Fruit fly (Drosophila melanogaster): Measurements from ENCODE around the gene ringer.
A peak's percentile ranks its signal among the peaks of the same experiment; 100 is the strongest.

ringer gene

DNA sequence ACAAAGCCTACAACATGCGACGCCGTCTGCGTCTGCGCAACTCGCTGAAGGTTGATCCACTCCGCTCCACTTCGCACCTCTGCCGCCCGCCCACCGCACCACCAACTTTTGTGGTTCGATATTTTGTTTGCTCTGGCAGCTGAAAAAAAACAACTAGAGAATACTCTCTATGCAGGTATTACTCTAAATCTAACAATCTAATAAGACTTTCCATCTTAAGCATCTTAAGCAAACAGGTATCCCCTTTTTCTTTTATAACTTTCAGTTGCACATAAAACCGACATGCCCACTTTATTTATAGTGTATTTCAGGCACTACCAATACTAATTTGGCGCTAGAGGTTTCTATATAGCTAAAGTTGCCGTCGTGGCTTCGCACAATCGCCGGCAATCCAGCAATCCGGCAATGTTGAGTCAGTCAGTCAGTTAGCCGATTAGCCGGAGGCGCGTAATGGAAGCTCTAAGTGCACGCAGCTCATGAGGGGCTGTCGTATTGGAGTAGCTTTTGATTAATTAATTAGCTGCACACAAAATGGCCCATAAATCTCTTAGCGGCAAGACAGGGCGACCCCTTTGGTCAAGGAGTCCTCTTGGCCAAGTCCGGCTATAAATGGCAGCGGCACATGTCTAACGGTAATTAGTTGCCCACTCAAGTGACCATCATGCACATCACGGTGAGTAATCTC lies 30.9 kb downstream of the ringer start, which contains the start of gene CG13058 (continued):
- TF ChIP-seq D19B (GFP tag; optimal IDR thresholded peaks at IDR 0.05) (no peak), h (optimal IDR thresholded peaks at IDR 0.05) (no peak), zfh2 (GFP tag; optimal IDR thresholded peaks at IDR 0.05) (peak; percentile 42), CG5245 (GFP tag; optimal IDR thresholded peaks at IDR 0.05) (peak; percentile 21), E2f2 (GFP tag; IDR thresholded peaks at IDR 0.05) (peak; percentile 56), onecut (GFP tag; IDR thresholded peaks at IDR 0.05) (peak; percentile 30; the same call in 1 of the 2 replicates), Bteb2 (GFP tag; optimal IDR thresholded peaks at IDR 0.05) (peak; percentile 42), chn (GFP tag; optimal IDR thresholded peaks at IDR 0.05) (peak; percentile 46), sd (tag; optimal IDR thresholded peaks at IDR 0.05) (peak; percentile 8), CG10147 (GFP tag; optimal IDR thresholded peaks at IDR 0.05) (peak; percentile 60), H15 (GFP tag; IDR thresholded peaks at IDR 0.05) (no peak), Dll (GFP tag; IDR thresholded peaks at IDR 0.05; ENCODE audit: partially characterized antibody) (no peak), HmgD (GFP tag; optimal IDR thresholded peaks at IDR 0.05) (no peak), CG1603 (tag; optimal IDR thresholded peaks at IDR 0.05) (peak; percentile 28), nom (GFP tag; optimal IDR thresholded peaks at IDR 0.05) (no peak), CG15269 (tag; optimal IDR thresholded peaks at IDR 0.05) (peak; percentile 86), CG9215 (GFP tag; IDR thresholded peaks at IDR 0.05) (peak; percentile 18; the same call in 1 of the 2 replicates), jing (GFP tag; optimal IDR thresholded peaks at IDR 0.05) (peak; percentile 42), CG16863 (GFP tag; optimal IDR thresholded peaks at IDR 0.05) (peak; percentile 70), CG17385 (GFP tag; optimal IDR thresholded peaks at IDR 0.05) (peak; percentile 64), sna (GFP tag; IDR thresholded peaks at IDR 0.05; ENCODE audit: partially characterized antibody) (no peak), dpn (GFP tag; optimal IDR thresholded peaks at IDR 0.05) (peak in 1 of 2 experiments; percentile 48), wdn (GFP tag; IDR thresholded peaks at IDR 0.05) (0 out of 2 replicates have a peak, but pooled peaks have one; percentile 60), CG31388 (GFP tag; optimal IDR thresholded peaks at IDR 0.05) (no peak), CG7839 (tag; optimal IDR thresholded peaks at IDR 0.05) (peak; percentile 71), dimm (GFP tag; IDR thresholded peaks at IDR 0.05) (peak; percentile 23; the same call in 1 of the 2 replicates), bowl (GFP tag; IDR thresholded peaks at IDR 0.05) (peak; percentile 77), aop (GFP tag; IDR thresholded peaks at IDR 0.05) (no peak), ATbp (GFP tag; optimal IDR thresholded peaks at IDR 0.05) (no peak), unpg (GFP tag; optimal IDR thresholded peaks at IDR 0.05) (peak; percentile 67), CG15514 (GFP tag; optimal IDR thresholded peaks at IDR 0.05) (peak; percentile 51), NC2α (GFP tag; optimal IDR thresholded peaks at IDR 0.05) (no peak), CG15601 (tag; optimal IDR thresholded peaks at IDR 0.05) (no peak), CG18764 (GFP tag; optimal IDR thresholded peaks at IDR 0.05) (peak; percentile 27), Bgb (GFP tag; IDR thresholded peaks at IDR 0.05; ENCODE audit: partially characterized antibody) (no peak), chif (GFP tag; optimal IDR thresholded peaks at IDR 0.05) (peak; percentile 36 to 44), B-H1 (GFP tag; IDR thresholded peaks at IDR 0.05) (no peak), CG4328 (GFP tag; optimal IDR thresholded peaks at IDR 0.05) (no peak), pnt (GFP tag; optimal IDR thresholded peaks at IDR 0.05) (no peak), HLH3B (GFP tag; IDR thresholded peaks at IDR 0.05) (peak; percentile 78), CG9876 (GFP tag; optimal IDR thresholded peaks at IDR 0.05) (no peak), bcd (GFP tag; optimal IDR thresholded peaks at IDR 0.05) (peak; percentile 37), CG4730 (GFP tag; IDR thresholded peaks at IDR 0.05) (no peak; the same call in 1 of the 2 replicates), CG12299 (tag; optimal IDR thresholded peaks at IDR 0.05) (no peak), Hsf (GFP tag; optimal IDR thresholded peaks at IDR 0.05) (peak; percentile 57), amos (GFP tag; IDR thresholded peaks at IDR 0.05; ENCODE audit: partially characterized antibody) (no peak), CG7357 (GFP tag; IDR thresholded peaks at IDR 0.05) (0 out of 3 replicates have a peak, but pooled peaks have one; percentile 41), CG16779 (GFP tag; IDR thresholded peaks at IDR 0.05) (no peak), insv (GFP tag; optimal IDR thresholded peaks at IDR 0.05) (no peak)

All from whole organism, embryonic.